Fruit fly (Drosophila melanogaster) whole organism, embryonic: ENCODE measurements around the gene Lim3.
A peak's percentile ranks its signal among the peaks of the same experiment; 100 is the strongest.

Experiments used
- Atf-2 ChIP-seq: fragments of 200-800 bp; sonication (Bioruptor generic); optimal IDR thresholded peaks from 2 replicates; lab custom pipeline; 2016; ENCODE audit warnings: missing biosample characterization, missing genetic modification characterization
- CG10431 ChIP-seq: fragments of 200-800 bp; sonication (Bioruptor generic); optimal IDR thresholded peaks from 3 replicates; lab custom pipeline; 2018; ENCODE audit warnings: missing biosample characterization, mild to moderate bottlenecking, missing genetic modification characterization
- CG11456 ChIP-seq: fragments of 200-800 bp; sonication (Bioruptor generic); IDR thresholded peaks from 3 replicates; pipeline ENCODE4 v1.3.6; 2022; ENCODE audit warnings: missing biosample characterization, missing genetic modification characterization
- CG12236 ChIP-seq: fragments of 200-800 bp; sonication (Bioruptor generic); optimal IDR thresholded peaks from 2 replicates; lab custom pipeline; 2016; ENCODE audit warnings: missing biosample characterization, missing genetic modification characterization
- CG12299 ChIP-seq: fragments of 200-800 bp; sonication (Bioruptor generic); optimal IDR thresholded peaks from 2 replicates; lab custom pipeline; 2018; ENCODE audit warnings: missing biosample characterization, mild to moderate bottlenecking, missing genetic modification characterization
- CG12659 ChIP-seq: fragments of 200-800 bp; sonication (Bioruptor generic); optimal IDR thresholded peaks from 3 replicates; lab custom pipeline; 2017; ENCODE audit warnings: mild to moderate bottlenecking, missing biosample characterization, missing genetic modification reagents, missing genetic modification characterization
- CG15479 ChIP-seq: fragments of 200-800 bp; sonication (Bioruptor generic); optimal IDR thresholded peaks from 3 replicates; lab custom pipeline; 2019; ENCODE audit warnings: missing biosample characterization, mild to moderate bottlenecking, missing genetic modification characterization, moderate library complexity
- CG17361 ChIP-seq: fragments of 200-800 bp; sonication (Bioruptor generic); IDR thresholded peaks from 3 replicates; pipeline ENCODE4 v1.3.6; 2022; ENCODE audit warnings: missing biosample characterization, missing genetic modification characterization
- CG17802 ChIP-seq: fragments of 200-800 bp; sonication (Bioruptor generic); optimal IDR thresholded peaks from 2 replicates; lab custom pipeline; 2018; ENCODE audit warnings: missing biosample characterization, mild to moderate bottlenecking, missing genetic modification characterization, moderate library complexity
- CG18262 ChIP-seq: fragments of 200-800 bp; optimal IDR thresholded peaks from 3 replicates; lab custom pipeline; 2019; ENCODE audit warnings: missing biosample characterization, mild to moderate bottlenecking, missing genetic modification characterization, moderate library complexity
- CG2889 ChIP-seq: fragments of 200-800 bp; sonication (Bioruptor generic); IDR thresholded peaks from 3 replicates; pipeline ENCODE4 v1.3.6; 2022; ENCODE audit warnings: missing biosample characterization, missing genetic modification characterization
- CG34422 ChIP-seq: fragments of 200-800 bp; sonication (Bioruptor generic); IDR thresholded peaks from 3 replicates; pipeline ENCODE4 v1.3.6; 2022; ENCODE audit warnings: missing biosample characterization, missing genetic modification characterization
- CG4424 ChIP-seq: fragments of 200-800 bp; sonication (Bioruptor generic); optimal IDR thresholded peaks from 3 replicates; lab custom pipeline; 2016; ENCODE audit warnings: missing biosample characterization, missing genetic modification characterization
- CG8924 ChIP-seq: fragments of 200-800 bp; optimal IDR thresholded peaks from 3 replicates; lab custom pipeline; 2019; ENCODE audit warnings: missing biosample characterization, mild to moderate bottlenecking, missing genetic modification characterization, moderate library complexity
- GATAe ChIP-seq: fragments of 200-800 bp; sonication (Bioruptor generic); conservative IDR thresholded peaks from 2 replicates; pipeline ENCODE4 v1.3.6; 2022; ENCODE audit warnings: missing biosample characterization, missing genetic modification characterization
- HLH3B ChIP-seq: fragments of 200-800 bp; sonication (Bioruptor generic); IDR thresholded peaks from 2 replicates; pipeline ENCODE4 v1.3.6; 2022; ENCODE audit warnings: missing biosample characterization, missing genetic modification characterization
- Nf-YB ChIP-seq: fragments of 200-800 bp; sonication (Bioruptor generic); optimal IDR thresholded peaks from 3 replicates; lab custom pipeline; 2019; ENCODE audit warnings: missing biosample characterization, mild to moderate bottlenecking, missing genetic modification characterization, moderate library complexity
- Nf-YC ChIP-seq: fragments of 200-800 bp; optimal IDR thresholded peaks from 3 replicates; lab custom pipeline; 2019; ENCODE audit warnings: missing biosample characterization, mild to moderate bottlenecking, missing genetic modification characterization, moderate library complexity
- PHDP ChIP-seq: fragments of 200-800 bp; sonication (Bioruptor generic); optimal IDR thresholded peaks from 3 replicates; lab custom pipeline; 2018; ENCODE audit warnings: missing biosample characterization, mild to moderate bottlenecking, missing genetic modification characterization, moderate library complexity
- Pdp1 ChIP-seq, 2 experiments: fragments of 200-800 bp; sonication (Bioruptor generic); optimal IDR thresholded peaks; 3 replicates each; lab custom pipeline; 2016; ENCODE audit warnings: missing biosample characterization in 2 of 2, missing genetic modification characterization in 2 of 2, mild to moderate bottlenecking in 1 of 2, moderate library complexity in 1 of 2
- Poxn ChIP-seq: fragments of 200-800 bp; sonication (Bioruptor generic); IDR thresholded peaks from 2 replicates; pipeline ENCODE4 v1.3.6; 2022; ENCODE audit warnings: missing biosample characterization, missing genetic modification characterization
- Vsx1 ChIP-seq: fragments of 200-800 bp; sonication (Bioruptor generic); optimal IDR thresholded peaks from 2 replicates; lab custom pipeline; 2017; ENCODE audit warnings: missing biosample characterization, mild to moderate bottlenecking, missing genetic modification characterization, missing genetic modification reagents
- abd-A ChIP-seq: fragments of 200-800 bp; sonication (Bioruptor generic); optimal IDR thresholded peaks from 3 replicates; lab custom pipeline; 2019; ENCODE audit warnings: missing biosample characterization, mild to moderate bottlenecking, missing genetic modification characterization, moderate library complexity
- ara ChIP-seq: fragments of 200-800 bp; sonication (Bioruptor generic); IDR thresholded peaks from 2 replicates; pipeline ENCODE4 v1.3.6; 2022; ENCODE audit warnings: missing biosample characterization, missing genetic modification characterization
- cad ChIP-seq: fragments of >200 bp; optimal IDR thresholded peaks from 2 replicates; lab custom pipeline; 2017; ENCODE audit warnings: missing biosample characterization, missing genetic modification characterization
- cg ChIP-seq: fragments of 200-800 bp; sonication (Bioruptor generic); optimal IDR thresholded peaks from 3 replicates; lab custom pipeline; 2019; ENCODE audit warnings: missing biosample characterization, mild to moderate bottlenecking, missing genetic modification characterization, moderate library complexity
- chm ChIP-seq: fragments of 200-800 bp; sonication (Bioruptor generic); IDR thresholded peaks from 2 replicates; pipeline ENCODE4 v1.3.6; 2022; ENCODE audit warnings: missing biosample characterization, missing genetic modification characterization
- emc ChIP-seq: fragments of 200-800 bp; sonication (Bioruptor generic); optimal IDR thresholded peaks from 2 replicates; lab custom pipeline; 2016; ENCODE audit warnings: missing biosample characterization, missing genetic modification characterization
- grau ChIP-seq: fragments of 200-800 bp; optimal IDR thresholded peaks from 3 replicates; lab custom pipeline; 2019; ENCODE audit warnings: missing biosample characterization, mild to moderate bottlenecking, missing genetic modification characterization, moderate library complexity
- h ChIP-seq: fragments of >200 bp; optimal IDR thresholded peaks from 2 replicates; lab custom pipeline; 2017
- insv ChIP-seq, 2 experiments: fragments of 200-800 bp; sonication (Bioruptor generic); optimal IDR thresholded peaks; 3 replicates each; lab custom pipeline; 2016 to 2018; ENCODE audit warnings: missing biosample characterization in 2 of 2, missing genetic modification characterization in 2 of 2
- kni ChIP-seq: fragments of 200-800 bp; sonication (Bioruptor generic); optimal IDR thresholded peaks from 3 replicates; lab custom pipeline; 2017; ENCODE audit warnings: mild to moderate bottlenecking, missing biosample characterization, missing genetic modification reagents, missing genetic modification characterization
- lov ChIP-seq, 2 experiments: fragments of 200-800 bp in 1 of 2; fragments of >200 bp in 1 of 2; sonication (Bioruptor generic) in 1 of 2; IDR thresholded peaks in 1 of 2; optimal IDR thresholded peaks in 1 of 2; 2 replicates in 1 of 2; 3 replicates in 1 of 2; pipeline versions ENCODE4 v1.3.6 to Lab custom; 2017 to 2022; ENCODE audit warnings: missing biosample characterization in 1 of 2, missing genetic modification characterization in 1 of 2
- maf-S ChIP-seq: fragments of 200-800 bp; sonication (Bioruptor generic); optimal IDR thresholded peaks from 2 replicates; lab custom pipeline; 2016; ENCODE audit warnings: missing biosample characterization, missing genetic modification characterization
- mld ChIP-seq: fragments of 200-800 bp; sonication (Bioruptor generic); IDR thresholded peaks from 3 replicates; pipeline ENCODE4 v1.3.6; 2022; ENCODE audit warnings: missing biosample characterization, missing genetic modification characterization; ENCODE audit not compliant: partially characterized antibody
- nom ChIP-seq: fragments of 200-800 bp; sonication (Bioruptor generic); optimal IDR thresholded peaks from 2 replicates; lab custom pipeline; 2017; ENCODE audit warnings: missing biosample characterization, missing genetic modification characterization, mild to moderate bottlenecking, moderate library complexity, missing genetic modification reagents
- oc ChIP-seq: fragments of 200-800 bp; sonication (Bioruptor generic); optimal IDR thresholded peaks from 2 replicates; lab custom pipeline; 2018; ENCODE audit warnings: missing biosample characterization, mild to moderate bottlenecking, missing genetic modification characterization, moderate library complexity
- pan ChIP-seq, 4 experiments: fragments of >200 bp in 3 of 4; fragments of 200-800 bp in 1 of 4; sonication (Bioruptor generic) in 1 of 4; optimal IDR thresholded peaks in 3 of 4; IDR thresholded peaks in 1 of 4; 2 replicates each; pipeline versions ENCODE4 v1.3.6 to Lab custom; 2017 to 2022; ENCODE audit warnings: missing biosample characterization in 2 of 4, missing genetic modification characterization in 2 of 4, mixed read lengths in 1 of 4
- pfk ChIP-seq: fragments of 200-800 bp; sonication (Bioruptor generic); optimal IDR thresholded peaks from 2 replicates; lab custom pipeline; 2018; ENCODE audit warnings: missing biosample characterization, mild to moderate bottlenecking, missing genetic modification characterization, moderate library complexity
- pita ChIP-seq: fragments of 200-800 bp; sonication (Bioruptor generic); optimal IDR thresholded peaks from 2 replicates; lab custom pipeline; 2017; ENCODE audit warnings: missing biosample characterization, mild to moderate bottlenecking, missing genetic modification characterization
- scrt ChIP-seq: fragments of 200-800 bp; sonication (Bioruptor generic); optimal IDR thresholded peaks from 2 replicates; lab custom pipeline; 2018; ENCODE audit warnings: missing biosample characterization, mild to moderate bottlenecking, missing genetic modification characterization, moderate library complexity
- sens-2 ChIP-seq: fragments of 200-800 bp; sonication (Bioruptor generic); IDR thresholded peaks from 2 replicates; pipeline ENCODE4 v1.3.6; 2022; ENCODE audit warnings: missing biosample characterization, missing genetic modification characterization
- seq ChIP-seq: fragments of 200-800 bp; sonication (Bioruptor generic); IDR thresholded peaks from 2 replicates; pipeline ENCODE4 v1.3.6; 2022; ENCODE audit warnings: missing biosample characterization, missing genetic modification characterization
- sima ChIP-seq: fragments of 200-800 bp; sonication (Bioruptor generic); optimal IDR thresholded peaks from 2 replicates; lab custom pipeline; 2016; ENCODE audit warnings: missing biosample characterization, missing genetic modification characterization
- so ChIP-seq: fragments of 200-800 bp; sonication (Bioruptor generic); IDR thresholded peaks from 3 replicates; pipeline ENCODE4 v1.3.6; 2022; ENCODE audit warnings: missing biosample characterization, missing genetic modification characterization
- trem ChIP-seq: fragments of 200-800 bp; optimal IDR thresholded peaks from 3 replicates; lab custom pipeline; 2019; ENCODE audit warnings: missing biosample characterization, mild to moderate bottlenecking, missing genetic modification characterization, moderate library complexity
- ttk ChIP-seq: fragments of 200-800 bp; sonication (Bioruptor generic); IDR thresholded peaks from 2 replicates; pipeline ENCODE4 v2.1.2; 2022; ENCODE audit warnings: missing biosample characterization, missing genetic modification characterization
- unpg ChIP-seq: fragments of 200-800 bp; sonication (Bioruptor generic); optimal IDR thresholded peaks from 3 replicates; lab custom pipeline; 2018; ENCODE audit warnings: missing biosample characterization, mild to moderate bottlenecking, missing genetic modification characterization, moderate library complexity

The Lim3 gene

dm6 chr2L:19134814-19135523 is 26.7 kb upstream of the Lim3 start, which contains the start of gene Polr1D (continued):
- TF ChIP-seq Nf-YC (tag; lab: Kevin White, UChicago) = peak; percentile 3
- TF ChIP-seq CG12236 (GFP tag; lab: Kevin White, UChicago) = no peak
- no peak for TF ChIP-seq maf-S (GFP tag; lab: Kevin White, UChicago)
- peak; percentile 19 for TF ChIP-seq CG18262 (tag; lab: Kevin White, UChicago)
- TF ChIP-seq kni (GFP tag; lab: Kevin White, UChicago) = peak; percentile 92
- no peak for TF ChIP-seq unpg (GFP tag; lab: Kevin White, UChicago)
- TF ChIP-seq so (GFP tag; lab: Robert Waterston, UW) = peak; percentile 60; the same call in 1 of the 3 replicates
- no peak for TF ChIP-seq CG2889
- peak; percentile 41; the same call in 1 of the 2 replicates for TF ChIP-seq ara (GFP tag; lab: Robert Waterston, UW)
- TF ChIP-seq CG12659 = peak; percentile 35
- no peak for TF ChIP-seq lov (optimal IDR thresholded peaks at IDR 0.05; lab: Kevin White, UChicago)
- peak; percentile 66; the same call in 1 of the 3 replicates for TF ChIP-seq lov (GFP tag; IDR thresholded peaks at IDR 0.05; lab: Robert Waterston, UW)
- peak; percentile 99 for TF ChIP-seq grau
- peak; percentile 78 for TF ChIP-seq CG15479 (GFP tag; lab: Kevin White, UChicago)
- TF ChIP-seq CG8924 (tag; lab: Kevin White, UChicago) = peak; percentile 59
- TF ChIP-seq oc (tag; lab: Kevin White, UChicago) = peak; percentile 52
- TF ChIP-seq CG17361 = peak; percentile 44; the same call in 1 of the 3 replicates
- no peak for TF ChIP-seq h (lab: Kevin White, UChicago)
- peak; percentile 100 for TF ChIP-seq pfk (GFP tag; lab: Kevin White, UChicago)
- peak; percentile 54 for TF ChIP-seq CG12299 (tag; lab: Kevin White, UChicago)
- TF ChIP-seq CG10431 (GFP tag; lab: Kevin White, UChicago) = peak; percentile 17
- TF ChIP-seq chm = 0 out of 2 replicates have a peak, but pooled peaks have one; percentile 30
- no peak for TF ChIP-seq sima (GFP tag; lab: Kevin White, UChicago)
- TF ChIP-seq sens-2 (GFP tag; lab: Robert Waterston, UW) = no peak
- no peak for TF ChIP-seq CG4424 (GFP tag; lab: Kevin White, UChicago)
- peak in 1 of 2 experiments; percentile 83 for TF ChIP-seq Pdp1 (GFP tag; optimal IDR thresholded peaks at IDR 0.05; lab: Kevin White, UChicago)
- TF ChIP-seq nom (GFP tag; lab: Kevin White, UChicago) = peak; percentile 12
- TF ChIP-seq trem (tag; lab: Kevin White, UChicago) = peak; percentile 6
- TF ChIP-seq pan (optimal IDR thresholded peaks at IDR 0.05; lab: Kevin White, UChicago) = no peak
- no peak for TF ChIP-seq pan (GFP tag; optimal IDR thresholded peaks at IDR 0.05 in 1 of 2, IDR thresholded peaks at IDR 0.05 in 1 of 2)
- peak; percentile 62 for TF ChIP-seq seq (GFP tag; lab: Robert Waterston, UW)
- no peak for TF ChIP-seq mld (GFP tag; lab: Robert Waterston, UW)
- no peak for TF ChIP-seq Poxn
- peak; percentile 96 for TF ChIP-seq cg (GFP tag; lab: Kevin White, UChicago)
- peak; percentile 85 for TF ChIP-seq scrt (GFP tag; lab: Kevin White, UChicago)
- TF ChIP-seq HLH3B (GFP tag; lab: Robert Waterston, UW) = peak; percentile 13; the same call in 1 of the 2 replicates
- TF ChIP-seq abd-A (tag; lab: Kevin White, UChicago) = peak; percentile 94
- peak; percentile 79 for TF ChIP-seq cad (GFP tag; lab: Kevin White, UChicago)
- TF ChIP-seq emc (GFP tag; lab: Kevin White, UChicago) = no peak
- TF ChIP-seq CG17802 (tag; lab: Kevin White, UChicago) = no peak
- TF ChIP-seq PHDP (tag; lab: Kevin White, UChicago) = peak; percentile 14
- no peak for TF ChIP-seq pita (GFP tag; lab: Kevin White, UChicago)
- peak; percentile 55 to 98 for TF ChIP-seq insv (GFP tag; optimal IDR thresholded peaks at IDR 0.05; lab: Kevin White, UChicago)
- no peak for TF ChIP-seq Vsx1 (GFP tag; lab: Kevin White, UChicago)
- TF ChIP-seq Atf-2 = no peak
- TF ChIP-seq GATAe (GFP tag; lab: Robert Waterston, UW) = no peak
- TF ChIP-seq ttk (GFP tag; lab: Robert Waterston, UW) = no peak
- no peak for TF ChIP-seq CG11456 (GFP tag; lab: Robert Waterston, UW)
- peak; percentile 7 for TF ChIP-seq Nf-YB (GFP tag; lab: Kevin White, UChicago)
- peak; percentile 67; the same call in 1 of the 3 replicates for TF ChIP-seq CG34422 (GFP tag; lab: Robert Waterston, UW)
